Fruit fly (Drosophila melanogaster): Measurements from ENCODE around the gene Prosalpha4.

Prosalpha4 gene

dm6 chrX:16288492-16288964 is 12.5 kb downstream of the Prosalpha4 start, which contains the start of the genes CG32576 and caz (continued):
- TF ChIP-seq CG30403 (GFP tag; optimal IDR thresholded peaks at IDR 0.05), result peak; percentile 56
- peak; percentile 74 for TF ChIP-seq CG10543 (GFP tag; optimal IDR thresholded peaks at IDR 0.05)
- TF ChIP-seq eve (GFP tag; optimal IDR thresholded peaks at IDR 0.05), result peak in 1 of 2 experiments; percentile 82
- TF ChIP-seq CG15601 (tag; optimal IDR thresholded peaks at IDR 0.05), result peak; percentile 72

- TF ChIP-seq CG13424 (tag; optimal IDR thresholded peaks at IDR 0.05) (no peak), MESR4 (GFP tag; optimal IDR thresholded peaks at IDR 0.05) (peak; percentile 57), CG5180 (GFP tag; optimal IDR thresholded peaks at IDR 0.05) (no peak), Fer1 (GFP tag; optimal IDR thresholded peaks at IDR 0.05) (no peak), CG8765 (GFP tag; IDR thresholded peaks at IDR 0.05) (no peak), usp (GFP tag; optimal IDR thresholded peaks at IDR 0.05) (no peak), CG3065 (GFP tag; optimal IDR thresholded peaks at IDR 0.05) (no peak), Ets65A (GFP tag) (peak; percentile 17), CG31388 (GFP tag; optimal IDR thresholded peaks at IDR 0.05) (no peak), Scr (GFP tag; IDR thresholded peaks at IDR 0.05; ENCODE audit: partially characterized antibody) (no peak), CG12071 (GFP tag; optimal IDR thresholded peaks at IDR 0.05) (no peak), CG1602 (GFP tag; optimal IDR thresholded peaks at IDR 0.05) (no peak), fu2 (GFP tag; optimal IDR thresholded peaks at IDR 0.05) (no peak), dm (GFP tag; optimal IDR thresholded peaks at IDR 0.05) (peak; percentile 42), CG4424 (GFP tag; optimal IDR thresholded peaks at IDR 0.05) (no peak), maf-S (GFP tag; optimal IDR thresholded peaks at IDR 0.05) (no peak), Nf-YB (GFP tag; optimal IDR thresholded peaks at IDR 0.05) (no peak), Med (GFP tag) (peak; percentile 16), CG7372 (GFP tag; IDR thresholded peaks at IDR 0.05) (no peak), cg (GFP tag; optimal IDR thresholded peaks at IDR 0.05) (peak; percentile 41), CG15514 (GFP tag; optimal IDR thresholded peaks at IDR 0.05) (no peak), tap (tag; optimal IDR thresholded peaks at IDR 0.05) (no peak), CG9437 (GFP tag; optimal IDR thresholded peaks at IDR 0.05) (no peak), klu (GFP tag; IDR thresholded peaks at IDR 0.05) (no peak), CG8478 (optimal IDR thresholded peaks at IDR 0.05) (no peak), bigmax (GFP tag; optimal IDR thresholded peaks at IDR 0.05) (peak; percentile 92), CG31365 (tag; optimal IDR thresholded peaks at IDR 0.05) (no peak), inv (GFP tag; IDR thresholded peaks at IDR 0.05; ENCODE audit: partially characterized antibody) (no peak), CG15073 (GFP tag; optimal IDR thresholded peaks at IDR 0.05) (no peak), CG5953 (GFP tag; IDR thresholded peaks at IDR 0.05) (no peak), CG9727 (GFP tag; optimal IDR thresholded peaks at IDR 0.05) (no peak), D19B (GFP tag; optimal IDR thresholded peaks at IDR 0.05) (no peak), Fer2 (tag; optimal IDR thresholded peaks at IDR 0.05) (no peak), CG4404 (GFP tag; IDR thresholded peaks at IDR 0.05) (no peak), YL-1 (GFP tag; optimal IDR thresholded peaks at IDR 0.05) (peak; percentile 48), insv (GFP tag; optimal IDR thresholded peaks at IDR 0.05) (no peak)
Observed at dm6 chrX:16288999-16289398, 12.9 kb downstream of the Prosalpha4 start.

- TF ChIP-seq ac (GFP tag; optimal IDR thresholded peaks at IDR 0.05), result no peak
- TF ChIP-seq H2.0 (GFP tag; IDR thresholded peaks at IDR 0.05), result no peak
- peak; percentile 20; the same call in 1 of the 2 replicates for TF ChIP-seq crol (GFP tag; IDR thresholded peaks at IDR 0.05)
- TF ChIP-seq HLHmδ (GFP tag; optimal IDR thresholded peaks at IDR 0.05), result no peak
- TF ChIP-seq exex (tag; optimal IDR thresholded peaks at IDR 0.05), result peak; percentile 69
- peak; percentile 48 for TF ChIP-seq Med (GFP tag)
- TF ChIP-seq nerfin-2 (GFP tag; IDR thresholded peaks at IDR 0.05; ENCODE audit: partially characterized antibody), result no peak
- TF ChIP-seq her (GFP tag; optimal IDR thresholded peaks at IDR 0.05), result no peak
- TF ChIP-seq sd (tag; optimal IDR thresholded peaks at IDR 0.05), result no peak
- peak; percentile 25 for TF ChIP-seq sug (tag; optimal IDR thresholded peaks at IDR 0.05)
- TF ChIP-seq pb (GFP tag; optimal IDR thresholded peaks at IDR 0.05), result no peak
- TF ChIP-seq E2f2 (GFP tag; IDR thresholded peaks at IDR 0.05), result no peak
- no peak for TF ChIP-seq btn (GFP tag; optimal IDR thresholded peaks at IDR 0.05)
Observed at dm6 chrX:16292646-16293045, 16.6 kb downstream of the Prosalpha4 start.
